Worm (Caenorhabditis elegans) whole organism, L1 larva: Measurements from ENCODE around the gene T10B10.8.

ENCODE experiments used
- C34B4.2 ChIP-seq: sonication (generic microtip); optimal IDR thresholded peaks from 2 replicates; lab custom pipeline; 2017; ENCODE audit warnings: mild to moderate bottlenecking, missing genetic modification characterization, missing compliant biosample characterization
- F16B12.6 ChIP-seq: fragments of 150-350 bp; optimal IDR thresholded peaks from 2 replicates; lab custom pipeline; 2014; ENCODE audit warnings: missing biosample characterization, missing genetic modification characterization
- aha-1 ChIP-seq: fragments of 150-350 bp; optimal IDR thresholded peaks from 2 replicates; lab custom pipeline; 2014; ENCODE audit warnings: missing biosample characterization, missing genetic modification characterization
- alr-1 ChIP-seq: fragments of 200-800 bp; sonication (Bioruptor generic); optimal IDR thresholded peaks from 2 replicates; lab custom pipeline; 2018; ENCODE audit warnings: borderline replicate concordance, mild to moderate bottlenecking, missing genetic modification characterization, missing compliant biosample characterization
- aly-2 ChIP-seq: fragments of 150-350 bp; optimal IDR thresholded peaks from 2 replicates; lab custom pipeline; 2014; ENCODE audit warnings: missing biosample characterization, missing genetic modification characterization
- blmp-1 ChIP-seq: fragments of 150-350 bp; optimal IDR thresholded peaks from 2 replicates; lab custom pipeline; 2014; ENCODE audit warnings: missing biosample characterization, missing genetic modification characterization
- ceh-8 ChIP-seq: fragments of 200-800 bp; sonication (Bioruptor generic); optimal IDR thresholded peaks from 2 replicates; lab custom pipeline; 2018; ENCODE audit warnings: mild to moderate bottlenecking, missing genetic modification characterization, moderate library complexity, missing compliant biosample characterization
- ceh-88 ChIP-seq: fragments of 200-800 bp; sonication (Bioruptor generic); IDR thresholded peaks from 2 replicates; pipeline ENCODE4 v1.3.6; 2022; ENCODE audit warnings: missing genetic modification characterization, missing compliant biosample characterization
- ceh-90 ChIP-seq: sonication (generic microtip); optimal IDR thresholded peaks from 2 replicates; lab custom pipeline; 2016; ENCODE audit warnings: missing genetic modification characterization, missing compliant biosample characterization
- ces-1 ChIP-seq: fragments of 150-350 bp; optimal IDR thresholded peaks from 2 replicates; lab custom pipeline; 2014; ENCODE audit warnings: missing biosample characterization, missing genetic modification reagents, missing genetic modification characterization
- dsc-1 ChIP-seq: sonication (generic microtip); optimal IDR thresholded peaks from 2 replicates; lab custom pipeline; 2016; ENCODE audit warnings: mild to moderate bottlenecking, missing genetic modification characterization, missing compliant biosample characterization
- efl-3 ChIP-seq: fragments of 200-800 bp; sonication (Bioruptor generic); optimal IDR thresholded peaks from 2 replicates; lab custom pipeline; 2018; ENCODE audit warnings: mild to moderate bottlenecking, missing genetic modification characterization, missing compliant biosample characterization
- egl-27 ChIP-seq, 2 experiments: fragments of 150-350 bp in 1 of 2; sonication (generic microtip); optimal IDR thresholded peaks; 3 replicates each; lab custom pipeline; 2017 to 2018; ENCODE audit warnings: missing biosample characterization in 2 of 2, missing genetic modification characterization in 2 of 2, missing genetic modification reagents in 2 of 2
- elt-2 ChIP-seq: sonication (generic microtip); optimal IDR thresholded peaks from 2 replicates; lab custom pipeline; 2016; ENCODE audit warnings: missing genetic modification characterization, mild to moderate bottlenecking, inconsistent platforms, missing compliant biosample characterization, missing genetic modification reagents
- elt-3 ChIP-seq, 6 experiments: fragments of 150-350 bp in 1 of 6; sonication (generic microtip); optimal IDR thresholded peaks; 2 replicates each; lab custom pipeline; 2017 to 2018; ENCODE audit warnings: missing biosample characterization in 6 of 6, missing genetic modification characterization in 6 of 6, inconsistent platforms in 1 of 6
- fkh-10 ChIP-seq: sonication (generic microtip); optimal IDR thresholded peaks from 2 replicates; lab custom pipeline; 2017; ENCODE audit warnings: missing biosample characterization, missing genetic modification reagents, missing genetic modification characterization
- fkh-4 ChIP-seq: sonication (generic microtip); optimal IDR thresholded peaks from 2 replicates; lab custom pipeline; 2016; ENCODE audit warnings: missing compliant biosample characterization, missing genetic modification characterization, borderline replicate concordance
- grh-1 ChIP-seq: fragments of 200-800 bp; sonication (Bioruptor generic); IDR thresholded peaks from 2 replicates; pipeline ENCODE4 v1.3.6; 2022; ENCODE audit warnings: missing genetic modification reagents, missing genetic modification characterization, missing compliant biosample characterization
- hlh-4 ChIP-seq: sonication (generic microtip); optimal IDR thresholded peaks from 2 replicates; lab custom pipeline; 2016; ENCODE audit warnings: mild to moderate bottlenecking, missing genetic modification characterization, missing compliant biosample characterization
- irx-1 ChIP-seq: sonication (generic microtip); optimal IDR thresholded peaks from 2 replicates; lab custom pipeline; 2016; ENCODE audit warnings: missing genetic modification characterization, missing compliant biosample characterization
- isw-1 ChIP-seq: fragments of 200-800 bp; sonication (Bioruptor generic); IDR thresholded peaks from 2 replicates; pipeline ENCODE4 v1.3.6; 2022; ENCODE audit warnings: missing genetic modification characterization, missing compliant biosample characterization
- jun-1 ChIP-seq: fragments of 150-350 bp; optimal IDR thresholded peaks from 2 replicates; lab custom pipeline; 2014; ENCODE audit warnings: missing biosample characterization, missing genetic modification reagents, missing genetic modification characterization
- lin-14 ChIP-seq: fragments of 200-800 bp; sonication (Bioruptor generic); optimal IDR thresholded peaks from 2 replicates; lab custom pipeline; 2018; ENCODE audit warnings: mild to moderate bottlenecking, missing genetic modification characterization, moderate library complexity, missing compliant biosample characterization
- lin-35 ChIP-seq, 2 experiments: fragments of 150-350 bp; optimal IDR thresholded peaks; 2 replicates each; lab custom pipeline; 2014; ENCODE audit warnings: missing biosample characterization in 2 of 2, missing genetic modification characterization in 2 of 2, missing genetic modification reagents in 2 of 2
- lin-39 ChIP-seq: fragments of 150-350 bp; optimal IDR thresholded peaks from 2 replicates; lab custom pipeline; 2014; ENCODE audit warnings: missing biosample characterization, missing genetic modification reagents, missing genetic modification characterization
- mab-9 ChIP-seq: fragments of 200-800 bp; sonication (Bioruptor generic); IDR thresholded peaks from 2 replicates; pipeline ENCODE4 v1.3.6; 2022; ENCODE audit warnings: missing genetic modification reagents, missing genetic modification characterization, missing compliant biosample characterization
- nhr-12 ChIP-seq: sonication (generic microtip); optimal IDR thresholded peaks from 2 replicates; lab custom pipeline; 2017; ENCODE audit warnings: missing biosample characterization, missing genetic modification characterization
- nhr-19 ChIP-seq: fragments of 200-800 bp; sonication (Bioruptor generic); conservative IDR thresholded peaks from 2 replicates; pipeline ENCODE4 v1.3.6; 2022; ENCODE audit warnings: missing genetic modification characterization, missing compliant biosample characterization
- nhr-20 ChIP-seq: sonication (generic microtip); optimal IDR thresholded peaks from 2 replicates; lab custom pipeline; 2016; ENCODE audit warnings: mild to moderate bottlenecking, missing genetic modification characterization, missing compliant biosample characterization
- nhr-237 ChIP-seq: fragments of 150-350 bp; optimal IDR thresholded peaks from 2 replicates; lab custom pipeline; 2014; ENCODE audit warnings: missing biosample characterization, missing genetic modification characterization
- nhr-47 ChIP-seq: sonication (generic microtip); optimal IDR thresholded peaks from 2 replicates; lab custom pipeline; 2016; ENCODE audit warnings: mild to moderate bottlenecking, missing genetic modification characterization, moderate library complexity, missing compliant biosample characterization
- nhr-71 ChIP-seq: sonication (generic microtip); optimal IDR thresholded peaks from 2 replicates; lab custom pipeline; 2016; ENCODE audit warnings: mild to moderate bottlenecking, missing genetic modification characterization, moderate library complexity, missing compliant biosample characterization
- nhr-77 ChIP-seq: fragments of 150-350 bp; optimal IDR thresholded peaks from 2 replicates; lab custom pipeline; 2014; ENCODE audit warnings: missing biosample characterization, missing genetic modification characterization
- nhr-85 ChIP-seq: sonication (generic microtip); peaks from one replicate; lab custom pipeline; 2016; ENCODE audit warnings: missing genetic modification characterization, inconsistent platforms, missing compliant biosample characterization
- pqm-1 ChIP-seq: sonication (generic microtip); optimal IDR thresholded peaks from 3 replicates; lab custom pipeline; 2017; ENCODE audit warnings: missing biosample characterization, missing genetic modification characterization
- skn-1 ChIP-seq: fragments of 150-350 bp; optimal IDR thresholded peaks from 2 replicates; lab custom pipeline; 2014; ENCODE audit warnings: missing biosample characterization, missing genetic modification characterization
- snpc-4 ChIP-seq: fragments of 150-350 bp; optimal IDR thresholded peaks from 2 replicates; lab custom pipeline; 2014; ENCODE audit warnings: missing biosample characterization, missing genetic modification characterization
- snu-23 ChIP-seq: sonication (generic microtip); optimal IDR thresholded peaks from 2 replicates; lab custom pipeline; 2016; ENCODE audit warnings: missing genetic modification characterization, missing compliant biosample characterization
- sptf-1 ChIP-seq: fragments of 150-350 bp; optimal IDR thresholded peaks from 2 replicates; lab custom pipeline; 2014; ENCODE audit warnings: missing biosample characterization, missing genetic modification characterization
- swsn-7 ChIP-seq: sonication (generic microtip); optimal IDR thresholded peaks from 2 replicates; lab custom pipeline; 2016; ENCODE audit warnings: missing genetic modification characterization, missing compliant biosample characterization
- tlp-1 ChIP-seq: fragments of 150-350 bp; optimal IDR thresholded peaks from 2 replicates; lab custom pipeline; 2014; ENCODE audit warnings: missing biosample characterization, missing genetic modification characterization
- unc-86 ChIP-seq: sonication (generic microtip); optimal IDR thresholded peaks from 2 replicates; lab custom pipeline; 2016; ENCODE audit warnings: missing genetic modification characterization, missing compliant biosample characterization
- vab-15 ChIP-seq: sonication (generic microtip); optimal IDR thresholded peaks from 2 replicates; lab custom pipeline; 2017; ENCODE audit warnings: missing genotype, mild to moderate bottlenecking, missing genetic modification characterization, missing compliant biosample characterization
- xbp-1 ChIP-seq: sonication (generic microtip); optimal IDR thresholded peaks from 2 replicates; lab custom pipeline; 2016; ENCODE audit warnings: missing genetic modification characterization, missing compliant biosample characterization
- ztf-4 ChIP-seq: fragments of 150-350 bp; optimal IDR thresholded peaks from 2 replicates; lab custom pipeline; 2014; ENCODE audit warnings: missing biosample characterization, missing genetic modification characterization

Gene T10B10.8

DNA sequence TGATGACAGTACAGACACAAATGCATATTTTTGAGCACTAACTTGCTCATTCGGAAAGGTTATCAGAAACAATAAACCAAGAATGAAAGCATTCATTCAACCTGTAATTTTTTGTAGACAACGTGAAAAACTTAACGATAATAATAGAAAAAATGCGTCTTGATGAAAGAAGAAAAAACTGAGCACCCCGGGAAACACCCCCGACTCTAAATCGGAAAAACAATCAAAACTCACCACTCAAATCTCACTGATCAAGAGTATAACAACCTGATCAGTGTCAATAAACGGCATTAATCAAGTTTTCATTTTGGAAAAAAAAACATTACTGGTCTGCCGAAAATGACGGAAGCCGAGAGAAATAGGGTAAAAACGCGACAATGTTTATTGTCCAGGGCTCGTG lies at the start of gene T10B10.8:
Gene T10B10.8 (minus strand): TSS at position 101 of the 400 bp plus-strand sequence.
- TF ChIP-seq lin-14 (GFP tag; lab: Kevin White, UChicago), result no peak
- no peak for TF ChIP-seq F16B12.6 (tag; lab: Kevin White, UChicago)
- TF ChIP-seq isw-1 (GFP tag; lab: Robert Waterston, UW), result no peak
- no peak for TF ChIP-seq ceh-88 (GFP tag; lab: Robert Waterston, UW)
- TF ChIP-seq elt-3 (tag; optimal IDR thresholded peaks at IDR 0.05; lab: Kevin White, UChicago), result no peak
- no peak for TF ChIP-seq xbp-1 (tag; lab: Kevin White, UChicago)
- TF ChIP-seq snu-23 (GFP tag; lab: Kevin White, UChicago), result no peak
- TF ChIP-seq skn-1 (tag; lab: Kevin White, UChicago), result no peak
- no peak for TF ChIP-seq lin-39 (tag; lab: Kevin White, UChicago)
- no peak for TF ChIP-seq nhr-71
- TF ChIP-seq swsn-7, result no peak
- TF ChIP-seq dsc-1, result no peak
- no peak for TF ChIP-seq efl-3 (GFP tag; lab: Kevin White, UChicago)
- no peak for TF ChIP-seq snpc-4 (tag; lab: Kevin White, UChicago)
- TF ChIP-seq ceh-90, result no peak
- no peak for TF ChIP-seq nhr-20 (tag; lab: Kevin White, UChicago)
- no peak for TF ChIP-seq C34B4.2 (tag; lab: Kevin White, UChicago)
- no peak for TF ChIP-seq nhr-77 (tag; lab: Kevin White, UChicago)
- TF ChIP-seq grh-1, result no peak
- no peak for TF ChIP-seq egl-27 (tag; optimal IDR thresholded peaks at IDR 0.05; lab: Kevin White, UChicago)
- TF ChIP-seq, all 84 proteins: peak for 0

DNA sequence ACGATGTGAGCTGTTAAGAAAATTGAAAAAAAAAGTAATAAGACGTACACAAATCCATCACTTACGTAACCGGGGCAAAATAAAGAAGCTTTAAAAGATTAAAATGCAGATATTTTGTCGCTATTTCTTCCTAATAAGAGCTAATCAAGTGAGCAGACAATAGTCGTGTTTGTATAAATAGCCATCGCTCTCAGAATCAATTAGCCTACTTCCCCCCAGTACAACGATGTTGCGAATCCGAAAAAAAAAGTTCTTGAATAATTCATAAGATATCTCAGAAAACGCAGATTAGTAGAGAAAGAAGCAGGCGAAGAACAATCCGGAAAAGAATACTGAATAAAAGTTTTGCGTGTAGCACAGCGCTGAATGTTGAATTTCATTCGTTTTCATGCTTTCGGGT lies 49.2 kb upstream of the T10B10.8 start:
- TF ChIP-seq elt-2 (no peak), F16B12.6 (tag; lab: Kevin White, UChicago) (no peak), fkh-4 (tag; lab: Kevin White, UChicago) (peak; percentile 18), nhr-47 (tag; lab: Kevin White, UChicago) (peak; percentile 17), tlp-1 (tag; lab: Kevin White, UChicago) (no peak), lin-14 (GFP tag; lab: Kevin White, UChicago) (peak; percentile 41), sptf-1 (no peak), unc-86 (tag; lab: Kevin White, UChicago) (peak; percentile 78), alr-1 (tag; lab: Kevin White, UChicago) (no peak), ceh-90 (no peak), dsc-1 (peak; percentile 97), efl-3 (GFP tag; lab: Kevin White, UChicago) (no peak), jun-1 (tag; lab: Kevin White, UChicago) (no peak), nhr-71 (peak; percentile 9), mab-9 (GFP tag; lab: Robert Waterston, UW) (no peak)
- TF ChIP-seq, all 84 proteins: peak for 6

DNA sequence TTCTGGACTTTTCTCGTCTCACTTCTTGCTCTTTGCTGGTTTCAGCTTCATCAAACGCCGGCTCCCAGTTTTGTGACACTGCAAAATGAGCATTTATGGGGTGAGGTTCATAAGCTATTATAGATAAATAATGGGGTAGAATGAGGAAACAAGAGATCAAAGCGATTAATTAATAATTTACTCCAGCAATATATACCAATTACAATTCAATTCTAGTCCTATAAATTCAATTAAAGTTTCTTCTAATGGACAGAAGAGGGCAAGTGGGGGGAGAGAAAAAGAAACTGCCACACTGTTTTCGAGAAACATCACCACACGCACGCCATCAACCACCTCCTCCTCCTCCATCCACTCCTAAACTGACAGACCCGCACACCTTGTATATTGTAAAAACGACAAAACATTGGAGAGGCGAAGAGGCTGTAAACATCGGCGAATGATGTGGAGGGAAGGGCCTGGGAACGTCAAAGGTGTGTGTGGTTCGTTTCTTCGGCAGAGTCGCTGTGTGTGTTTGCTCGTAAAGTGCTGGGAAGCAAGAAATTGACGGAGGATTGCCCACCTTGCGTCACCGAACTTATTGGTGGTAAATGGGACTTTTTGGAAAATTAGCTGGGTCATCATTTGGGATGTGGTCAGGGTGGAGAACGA lies 47.3 kb upstream of the T10B10.8 start, which contains the start of the genes H03A11.13 and famk-1:
Gene H03A11.13 (minus strand): TSS at position 51 of the 648 bp plus-strand sequence.
Gene famk-1 (minus strand): TSS at position 78 of the 648 bp plus-strand sequence.
- no peak for TF ChIP-seq tlp-1 (tag; lab: Kevin White, UChicago)
- TF ChIP-seq nhr-85 (tag; lab: Kevin White, UChicago), result peak; percentile 42
- no peak for TF ChIP-seq lin-14 (GFP tag; lab: Kevin White, UChicago)
- TF ChIP-seq hlh-4, result no peak

DNA sequence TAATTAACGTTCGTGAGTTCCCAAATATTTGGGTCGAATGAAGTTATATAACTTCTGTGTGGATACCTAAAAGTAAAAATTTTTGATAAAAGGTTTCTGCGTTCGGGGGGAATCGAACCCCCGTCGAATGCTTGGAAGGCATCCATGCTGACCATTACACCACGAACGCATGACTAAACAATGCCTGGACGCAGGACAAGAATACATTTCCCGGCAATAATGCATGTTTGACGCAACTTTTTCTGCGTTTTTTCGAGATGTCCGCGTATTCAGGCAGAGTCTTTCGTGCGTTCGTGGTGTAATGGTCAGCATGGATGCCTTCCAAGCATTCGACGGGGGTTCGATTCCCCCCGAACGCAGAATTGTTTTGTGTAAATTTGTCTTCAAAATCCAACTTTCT lies 34.7 kb upstream of the T10B10.8 start:
- TF ChIP-seq ces-1 (GFP tag; lab: Kevin White, UChicago) (no peak), nhr-71 (peak; percentile 44), aly-2 (tag; lab: Kevin White, UChicago) (no peak), ztf-4 (tag; lab: Kevin White, UChicago) (no peak), jun-1 (tag; lab: Kevin White, UChicago) (peak; percentile 20), swsn-7 (peak; percentile 5), dsc-1 (peak; percentile 23), fkh-10 (no peak), pqm-1 (no peak), xbp-1 (tag; lab: Kevin White, UChicago) (no peak), aha-1 (tag; lab: Kevin White, UChicago) (no peak), vab-15 (no peak), C34B4.2 (tag; lab: Kevin White, UChicago) (no peak), elt-2 (peak; percentile 52), nhr-12 (tag; lab: Kevin White, UChicago) (no peak), isw-1 (GFP tag; lab: Robert Waterston, UW) (no peak), mab-9 (GFP tag; lab: Robert Waterston, UW) (no peak), ceh-8 (GFP tag; lab: Kevin White, UChicago) (no peak), blmp-1 (tag; lab: Kevin White, UChicago) (peak; percentile 14), nhr-237 (no peak), lin-35 (GFP tag; optimal IDR thresholded peaks at IDR 0.05; lab: Kevin White, UChicago) (peak in 1 of 2 experiments; percentile 72), irx-1 (tag; lab: Kevin White, UChicago) (no peak), nhr-20 (tag; lab: Kevin White, UChicago) (peak; percentile 56), nhr-19 (peak; percentile 60)
